Worm (Caenorhabditis elegans) whole organism, mixed stage, embryonic: Measurements from ENCODE around the gene K09C6.9.

Source experiments
- M03D4.4 ChIP-seq: sonication (generic microtip); optimal IDR thresholded peaks from 2 replicates; lab custom pipeline; 2017; ENCODE audit warnings: mild to moderate bottlenecking, missing genetic modification characterization, missing compliant biosample characterization
- bed-3 ChIP-seq: fragments of 200-800 bp; sonication (Bioruptor generic); optimal IDR thresholded peaks from 3 replicates; lab custom pipeline; 2018; ENCODE audit warnings: mild to moderate bottlenecking, missing genetic modification characterization, moderate library complexity, missing compliant biosample characterization
- blmp-1 ChIP-seq: fragments of 150-350 bp; optimal IDR thresholded peaks from 2 replicates; lab custom pipeline; 2014; ENCODE audit warnings: missing biosample characterization, missing genetic modification characterization
- ceh-39 ChIP-seq: fragments of 150-350 bp; optimal IDR thresholded peaks from 2 replicates; lab custom pipeline; 2014; ENCODE audit warnings: missing biosample characterization, missing genetic modification characterization
- ceh-43 ChIP-seq: fragments of 200-800 bp; sonication (Bioruptor generic); optimal IDR thresholded peaks from 2 replicates; lab custom pipeline; 2018; ENCODE audit warnings: mild to moderate bottlenecking, missing genetic modification characterization, moderate library complexity, missing compliant biosample characterization
- ceh-83 ChIP-seq: fragments of 200-800 bp; sonication (Bioruptor generic); optimal IDR thresholded peaks from 2 replicates; lab custom pipeline; 2018; ENCODE audit warnings: mild to moderate bottlenecking, missing genetic modification characterization, missing compliant biosample characterization
- ces-1 ChIP-seq: fragments of 150-350 bp; optimal IDR thresholded peaks from 2 replicates; lab custom pipeline; 2014; ENCODE audit warnings: missing biosample characterization, missing genetic modification reagents, missing genetic modification characterization
- cnd-1 ChIP-seq: fragments of 200-800 bp; sonication (Bioruptor generic); optimal IDR thresholded peaks from 2 replicates; lab custom pipeline; 2018; ENCODE audit warnings: mild to moderate bottlenecking, missing genetic modification characterization, missing compliant biosample characterization
- drap-1 ChIP-seq: fragments of 200-800 bp; sonication (Bioruptor generic); optimal IDR thresholded peaks from 3 replicates; lab custom pipeline; 2018; ENCODE audit warnings: mild to moderate bottlenecking, missing genetic modification characterization, missing compliant biosample characterization
- elt-3 ChIP-seq: fragments of 150-350 bp; optimal IDR thresholded peaks from 2 replicates; lab custom pipeline; 2014; ENCODE audit warnings: missing biosample characterization, missing genetic modification characterization
- ham-2 ChIP-seq: fragments of 200-800 bp; sonication (Bioruptor generic); optimal IDR thresholded peaks from 2 replicates; lab custom pipeline; 2018; ENCODE audit warnings: mild to moderate bottlenecking, missing genetic modification characterization, missing compliant biosample characterization
- hlh-1 ChIP-seq: fragments of 150-350 bp; optimal IDR thresholded peaks from 2 replicates; lab custom pipeline; 2014; ENCODE audit warnings: missing biosample characterization, missing genetic modification reagents, missing genetic modification characterization
- lin-13 ChIP-seq: fragments of 150-350 bp; optimal IDR thresholded peaks from 2 replicates; lab custom pipeline; 2014; ENCODE audit warnings: missing biosample characterization, missing genetic modification characterization
- lin-32 ChIP-seq: fragments of 200-800 bp; sonication (Bioruptor generic); optimal IDR thresholded peaks from 2 replicates; lab custom pipeline; 2018; ENCODE audit warnings: mild to moderate bottlenecking, missing genetic modification characterization, missing compliant biosample characterization
- lsy-2 ChIP-seq: fragments of 150-350 bp; optimal IDR thresholded peaks from 2 replicates; lab custom pipeline; 2014; ENCODE audit warnings: missing biosample characterization, missing genetic modification characterization
- mab-5 ChIP-seq: fragments of 150-350 bp; optimal IDR thresholded peaks from 2 replicates; lab custom pipeline; 2014; ENCODE audit warnings: missing biosample characterization, missing genetic modification characterization
- mep-1 ChIP-seq: fragments of 150-350 bp; optimal IDR thresholded peaks from 2 replicates; lab custom pipeline; 2017; ENCODE audit warnings: missing biosample characterization, missing genetic modification reagents, missing genetic modification characterization, inconsistent platforms
- mls-2 ChIP-seq: sonication (generic microtip); optimal IDR thresholded peaks from 2 replicates; lab custom pipeline; 2016; ENCODE audit warnings: mild to moderate bottlenecking, missing genetic modification characterization, moderate library complexity, missing compliant biosample characterization
- nhr-12 ChIP-seq: fragments of 150-350 bp; optimal IDR thresholded peaks from 2 replicates; lab custom pipeline; 2014; ENCODE audit warnings: missing biosample characterization, missing genetic modification characterization
- nhr-237 ChIP-seq: fragments of 150-350 bp; optimal IDR thresholded peaks from 2 replicates; lab custom pipeline; 2014; ENCODE audit warnings: missing biosample characterization, missing genetic modification characterization
- nhr-28 ChIP-seq: fragments of 150-350 bp; optimal IDR thresholded peaks from 2 replicates; lab custom pipeline; 2014; ENCODE audit warnings: missing biosample characterization, missing genetic modification characterization
- nhr-76 ChIP-seq: sonication (generic microtip); optimal IDR thresholded peaks from 2 replicates; lab custom pipeline; 2017; ENCODE audit warnings: missing biosample characterization, missing genetic modification characterization
- pha-4 ChIP-seq: fragments of 150-350 bp; optimal IDR thresholded peaks from 2 replicates; lab custom pipeline; 2018; ENCODE audit warnings: missing biosample characterization, missing genetic modification reagents, missing genetic modification characterization
- sem-2 ChIP-seq: fragments of 200-800 bp; sonication (Bioruptor generic); optimal IDR thresholded peaks from 2 replicates; lab custom pipeline; 2018; ENCODE audit warnings: mild to moderate bottlenecking, missing genetic modification characterization, missing compliant biosample characterization
- snpc-4 ChIP-seq: fragments of 150-350 bp; optimal IDR thresholded peaks from 2 replicates; lab custom pipeline; 2014; ENCODE audit warnings: missing biosample characterization, missing genetic modification characterization
- sptf-1 ChIP-seq: sonication (generic microtip); optimal IDR thresholded peaks from 2 replicates; lab custom pipeline; 2017; ENCODE audit warnings: mild to moderate bottlenecking, missing genetic modification characterization, moderate library complexity, missing compliant biosample characterization
- unc-62 ChIP-seq: fragments of 150-350 bp; optimal IDR thresholded peaks from 2 replicates; lab custom pipeline; 2014; ENCODE audit warnings: missing biosample characterization, missing genetic modification reagents, missing genetic modification characterization
- zip-8 ChIP-seq: fragments of 150-350 bp; optimal IDR thresholded peaks from 2 replicates; lab custom pipeline; 2014; ENCODE audit warnings: missing biosample characterization, missing genetic modification characterization
- ztf-11 ChIP-seq: fragments of 150-350 bp; optimal IDR thresholded peaks from 2 replicates; lab custom pipeline; 2014; ENCODE audit warnings: missing biosample characterization, missing genetic modification characterization

The K09C6.9 gene

ce11 chrV:858841-859456 is 4.1 kb upstream of the K09C6.9 start:
- TF ChIP-seq pha-4 (tag; lab: Kevin White, UChicago), result no peak
- TF ChIP-seq ceh-83 (GFP tag; lab: Kevin White, UChicago), result peak; percentile 48
- no peak for TF ChIP-seq lin-13 (tag; lab: Kevin White, UChicago)

DNA sequence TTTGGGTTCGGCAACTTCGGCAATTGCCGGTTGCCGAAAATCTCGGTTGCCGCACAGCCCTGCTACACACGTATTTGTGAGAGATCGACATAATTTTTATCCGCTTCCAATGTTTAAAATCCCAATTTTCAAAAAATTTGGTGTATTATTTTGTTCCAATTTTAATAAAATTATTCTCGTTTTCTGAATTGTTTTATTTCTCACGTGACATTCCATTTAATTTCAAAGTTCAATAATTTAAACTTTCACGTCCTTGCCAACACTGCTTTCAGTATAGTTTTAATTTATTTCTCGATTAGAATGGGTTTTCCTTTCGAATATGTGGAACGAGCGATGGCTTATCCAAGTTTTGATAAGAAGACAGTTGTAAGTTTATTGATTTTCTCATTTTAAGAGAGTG is 1.7 kb upstream of the K09C6.9 start, which contains the start of gene K09C6.2:
Gene K09C6.2 (plus strand): TSS at position 301 of the 400 bp plus-strand sequence.
- TF ChIP-seq pha-4 (tag; lab: Kevin White, UChicago) (no peak), bed-3 (no peak), nhr-12 (tag; lab: Kevin White, UChicago) (no peak), lsy-2 (tag; lab: Kevin White, UChicago) (no peak), cnd-1 (tag; lab: Kevin White, UChicago) (no peak), lin-32 (GFP tag; lab: Kevin White, UChicago) (no peak), ztf-11 (no peak), mep-1 (no peak), ceh-83 (GFP tag; lab: Kevin White, UChicago) (no peak), zip-8 (no peak), unc-62 (GFP tag; lab: Kevin White, UChicago) (no peak)
- TF ChIP-seq, all 35 proteins: peak for 0

DNA sequence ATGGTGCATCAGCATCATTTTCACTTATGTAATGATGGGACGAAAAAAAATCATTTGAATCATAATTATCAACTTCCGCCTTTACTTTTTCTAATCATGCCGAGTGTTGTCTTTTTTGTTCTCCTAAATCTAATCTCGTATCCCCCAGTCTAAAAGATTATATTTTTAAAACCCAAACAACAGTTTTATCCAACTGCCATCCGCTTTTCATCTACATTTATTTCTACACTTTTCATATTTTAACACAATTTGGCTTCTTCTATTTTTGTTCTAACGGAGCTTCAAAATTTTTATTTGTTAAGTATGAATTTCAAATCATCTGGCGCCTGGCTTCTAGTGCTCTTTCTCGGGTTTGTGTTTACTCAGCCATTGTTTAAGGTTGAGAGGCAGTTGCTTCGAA is 2.7 kb downstream of the K09C6.9 start, which contains the start of gene K09C6.3:
Gene K09C6.3 (plus strand): TSS at position 301 of the 400 bp plus-strand sequence.
- TF ChIP-seq ceh-43 (GFP tag; lab: Kevin White, UChicago) (no peak), sptf-1 (no peak), ham-2 (GFP tag; lab: Kevin White, UChicago) (no peak), ces-1 (GFP tag; lab: Kevin White, UChicago) (no peak), sem-2 (no peak), ceh-39 (tag; lab: Kevin White, UChicago) (no peak), hlh-1 (tag; lab: Kevin White, UChicago) (no peak)

ce11 chrV:849512-849911 is 5.4 kb downstream of the K09C6.9 start, which contains the start of gene srbc-12:
Gene srbc-12, plus strand, starts transcription at chrV:849812.
- no peak for TF ChIP-seq sptf-1
- TF ChIP-seq drap-1 (GFP tag; lab: Kevin White, UChicago), result no peak
- TF ChIP-seq blmp-1 (tag; lab: Kevin White, UChicago), result no peak
- no peak for TF ChIP-seq ceh-43 (GFP tag; lab: Kevin White, UChicago)
- TF ChIP-seq mab-5 (tag; lab: Kevin White, UChicago), result no peak
- no peak for TF ChIP-seq mls-2
- no peak for TF ChIP-seq unc-62 (GFP tag; lab: Kevin White, UChicago)
- TF ChIP-seq snpc-4, result no peak
- no peak for TF ChIP-seq hlh-1 (tag; lab: Kevin White, UChicago)
- no peak for TF ChIP-seq ham-2 (GFP tag; lab: Kevin White, UChicago)
- TF ChIP-seq ceh-39 (tag; lab: Kevin White, UChicago), result no peak
- TF ChIP-seq M03D4.4 (tag; lab: Kevin White, UChicago), result no peak
- no peak for TF ChIP-seq lsy-2 (tag; lab: Kevin White, UChicago)
- TF ChIP-seq lin-32 (GFP tag; lab: Kevin White, UChicago), result no peak
- TF ChIP-seq nhr-237 (tag; lab: Kevin White, UChicago), result no peak
- no peak for TF ChIP-seq nhr-12 (tag; lab: Kevin White, UChicago)
- TF ChIP-seq nhr-76 (tag; lab: Kevin White, UChicago), result no peak
- TF ChIP-seq ces-1 (GFP tag; lab: Kevin White, UChicago), result no peak
- no peak for TF ChIP-seq ztf-11
- TF ChIP-seq cnd-1 (tag; lab: Kevin White, UChicago), result no peak

DNA sequence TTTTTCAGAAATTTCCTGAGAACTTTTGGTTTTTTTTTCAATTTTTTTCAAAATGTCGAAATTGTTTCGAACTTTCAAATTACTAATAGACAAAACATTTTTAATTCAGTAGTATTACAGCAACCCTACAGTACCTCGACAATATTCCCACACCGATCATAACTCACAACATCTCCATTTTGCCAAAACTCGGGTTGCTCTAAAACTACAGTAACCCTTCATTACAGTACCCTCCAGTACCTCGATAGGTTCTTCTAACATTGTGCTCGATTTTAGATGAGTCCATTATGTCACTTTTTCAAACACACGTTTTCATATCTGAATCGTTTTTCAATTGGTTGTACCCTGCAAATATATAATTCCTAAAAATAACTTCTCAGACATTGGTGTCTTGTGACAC is 5.8 kb downstream of the K09C6.9 start:
- TF ChIP-seq nhr-28 (tag; lab: Kevin White, UChicago) (no peak), mab-5 (tag; lab: Kevin White, UChicago) (no peak), ceh-83 (GFP tag; lab: Kevin White, UChicago) (no peak), lin-32 (GFP tag; lab: Kevin White, UChicago) (no peak)

DNA sequence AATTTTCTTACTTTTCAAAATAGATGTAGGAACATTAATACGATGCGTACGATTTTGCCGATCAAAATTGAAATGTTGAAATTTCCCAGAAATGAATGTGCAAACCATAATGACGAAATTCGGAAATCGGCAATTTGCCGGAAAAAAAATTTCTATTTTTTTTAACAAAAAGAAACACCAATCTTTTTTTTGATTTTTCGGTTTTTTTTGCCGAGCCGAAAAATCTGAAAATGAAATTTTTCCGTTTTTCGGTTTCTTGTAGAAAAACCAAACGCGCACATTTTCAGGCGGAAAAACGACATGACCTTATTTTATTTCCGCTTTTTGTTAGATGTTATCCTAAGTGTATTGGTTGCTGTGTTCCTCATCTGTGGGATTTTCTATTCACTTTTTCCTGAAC is 7.3 kb downstream of the K09C6.9 start, which contains the start of gene srbc-13:
Gene srbc-13 (plus strand): TSS at position 301 of the 400 bp plus-strand sequence.
- TF ChIP-seq pha-4 (tag; lab: Kevin White, UChicago) (no peak), ceh-43 (GFP tag; lab: Kevin White, UChicago) (no peak), mep-1 (no peak), snpc-4 (no peak), mls-2 (no peak), elt-3 (tag; lab: Kevin White, UChicago) (no peak), ceh-39 (tag; lab: Kevin White, UChicago) (no peak), blmp-1 (tag; lab: Kevin White, UChicago) (no peak), cnd-1 (tag; lab: Kevin White, UChicago) (no peak)
